Worm (Caenorhabditis elegans) whole organism, early embryonic: Measurements from ENCODE around the gene Y57G11B.3.

Experiments used
- B0310.2 ChIP-seq: sonication (generic microtip); optimal IDR thresholded peaks from 2 replicates; lab custom pipeline; 2016; ENCODE audit warnings: mild to moderate bottlenecking, missing genetic modification characterization, missing compliant biosample characterization
- F13C5.2 ChIP-seq: sonication (generic microtip); optimal IDR thresholded peaks from 2 replicates; lab custom pipeline; 2017; ENCODE audit warnings: mild to moderate bottlenecking, missing genetic modification characterization, inconsistent platforms, missing compliant biosample characterization
- aly-1 ChIP-seq: sonication (generic microtip); optimal IDR thresholded peaks from 2 replicates; lab custom pipeline; 2016; ENCODE audit warnings: missing genetic modification characterization, missing compliant biosample characterization
- ama-1 ChIP-seq: fragments of 150-350 bp; optimal IDR thresholded peaks from 2 replicates; lab custom pipeline; 2014
- ceh-13 ChIP-seq: fragments of 200-800 bp; sonication (Bioruptor generic); optimal IDR thresholded peaks from 2 replicates; lab custom pipeline; 2018; ENCODE audit warnings: mild to moderate bottlenecking, missing genetic modification characterization, missing compliant biosample characterization
- ceh-36 ChIP-seq: sonication (generic microtip); optimal IDR thresholded peaks from 2 replicates; lab custom pipeline; 2016; ENCODE audit warnings: missing genetic modification characterization, inconsistent platforms, missing compliant biosample characterization
- ets-7 ChIP-seq: sonication (generic microtip); optimal IDR thresholded peaks from 2 replicates; lab custom pipeline; 2016; ENCODE audit warnings: missing genotype, missing genetic modification characterization, missing compliant biosample characterization
- flt-1 ChIP-seq: fragments of 200-800 bp; sonication (Bioruptor generic); IDR thresholded peaks from 2 replicates; pipeline ENCODE4 v1.3.6; 2022; ENCODE audit warnings: missing genetic modification characterization, missing compliant biosample characterization
- hmbx-1 ChIP-seq: sonication (generic microtip); optimal IDR thresholded peaks from 2 replicates; lab custom pipeline; 2016; ENCODE audit warnings: mild to moderate bottlenecking, missing genetic modification characterization, missing compliant biosample characterization
- hmg-4 ChIP-seq: fragments of 200-800 bp; sonication (Bioruptor generic); optimal IDR thresholded peaks from 2 replicates; lab custom pipeline; 2018; ENCODE audit warnings: mild to moderate bottlenecking, missing genetic modification characterization, missing compliant biosample characterization
- hnd-1 ChIP-seq: sonication (generic microtip); optimal IDR thresholded peaks from 2 replicates; lab custom pipeline; 2016; ENCODE audit warnings: missing genetic modification characterization, missing compliant biosample characterization
- pes-1 ChIP-seq: fragments of 200-800 bp; sonication (Bioruptor generic); IDR thresholded peaks from 2 replicates; pipeline ENCODE4 v1.3.6; 2022; ENCODE audit warnings: missing genetic modification reagents, missing genetic modification characterization, missing compliant biosample characterization
- scrt-1 ChIP-seq: fragments of 200-800 bp; sonication (Bioruptor generic); IDR thresholded peaks from 2 replicates; pipeline ENCODE4 v1.3.6; 2022; ENCODE audit warnings: missing genetic modification characterization, missing compliant biosample characterization
- sea-1 ChIP-seq: fragments of 200-800 bp; sonication (Bioruptor generic); conservative IDR thresholded peaks from 2 replicates; pipeline ENCODE4 v1.3.6; 2022; ENCODE audit warnings: missing genetic modification characterization, missing compliant biosample characterization
- tbx-11 ChIP-seq: fragments of 200-800 bp; sonication (Bioruptor generic); IDR thresholded peaks from 2 replicates; pipeline ENCODE4 v1.3.6; 2022; ENCODE audit warnings: missing genetic modification characterization, missing compliant biosample characterization
- tbx-37 ChIP-seq: fragments of 200-800 bp; sonication (Bioruptor generic); conservative IDR thresholded peaks from 2 replicates; pipeline ENCODE4 v1.3.6; 2022; ENCODE audit warnings: missing genetic modification reagents, missing genetic modification characterization, missing compliant biosample characterization
- tra-4 ChIP-seq: sonication (generic microtip); optimal IDR thresholded peaks from 2 replicates; lab custom pipeline; 2017; ENCODE audit warnings: missing genetic modification characterization, missing compliant biosample characterization

Y57G11B.3 gene

DNA sequence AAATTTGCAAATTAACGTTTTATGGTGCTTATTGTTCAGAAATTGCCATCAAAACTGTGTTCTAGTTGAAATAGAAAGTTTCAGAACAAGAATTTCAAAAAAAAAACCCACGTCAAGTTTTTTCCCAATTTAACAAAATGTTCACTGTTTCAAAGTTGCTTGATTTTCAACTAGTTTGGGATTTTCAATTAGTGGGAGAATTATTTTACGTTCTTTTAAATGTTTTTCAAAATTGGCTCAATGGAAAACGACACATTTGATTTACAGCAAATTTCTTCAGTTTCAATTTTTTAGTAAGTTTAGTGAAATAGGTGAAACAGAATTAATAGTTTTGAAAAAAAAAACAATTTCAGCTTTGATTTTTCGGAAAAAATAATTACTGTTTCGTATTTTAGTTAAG, 34.4 kb upstream of the Y57G11B.3 start:
- TF ChIP-seq tra-4 (tag; lab: Kevin White, UChicago), result no peak
- no peak for TF ChIP-seq B0310.2 (tag; lab: Kevin White, UChicago)
- TF ChIP-seq ceh-36 (tag; lab: Kevin White, UChicago), result no peak
- TF ChIP-seq tbx-37, result no peak

DNA sequence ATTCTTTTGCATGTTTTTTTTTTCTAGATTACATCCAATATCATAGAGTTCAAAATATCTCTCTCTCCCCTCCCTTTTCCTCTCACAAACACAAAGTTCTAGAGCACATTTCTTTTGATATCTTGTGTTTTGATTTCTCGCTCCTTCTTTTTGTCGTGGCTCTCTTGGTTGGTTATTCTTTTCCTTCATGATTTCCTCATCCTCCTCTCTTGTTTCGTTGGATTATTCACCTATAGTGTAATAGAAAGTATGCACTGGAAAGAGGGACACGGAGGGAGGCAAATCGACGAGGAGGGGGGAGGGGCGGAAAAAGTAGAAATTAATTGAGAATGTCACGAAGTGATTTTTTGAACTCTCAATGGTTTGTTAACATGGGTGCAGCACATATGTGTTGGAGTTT, 32.3 kb upstream of the Y57G11B.3 start:
- no peak for TF ChIP-seq ceh-13 (GFP tag; lab: Kevin White, UChicago)
- no peak for TF ChIP-seq ceh-36 (tag; lab: Kevin White, UChicago)
- no peak for TF ChIP-seq F13C5.2 (tag; lab: Kevin White, UChicago)

DNA sequence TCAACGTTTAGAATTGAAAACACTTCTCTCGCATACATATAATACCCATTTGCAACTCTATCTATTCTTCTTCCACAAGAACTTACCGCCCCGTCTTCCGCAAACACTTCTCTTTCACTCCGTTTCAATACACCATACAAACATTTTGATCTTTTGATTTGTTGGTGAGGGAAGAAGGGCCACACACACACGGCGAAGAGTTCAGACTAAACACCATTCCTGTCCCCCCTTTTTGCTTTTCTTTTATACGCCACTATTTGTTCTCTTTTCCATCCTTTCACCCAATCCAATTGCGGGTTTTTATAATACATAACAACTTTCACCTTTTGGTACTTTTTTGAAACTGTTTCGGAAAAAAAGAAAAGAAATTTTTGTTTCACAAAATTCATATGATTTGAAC, 31.0 kb upstream of the Y57G11B.3 start:
- no peak for TF ChIP-seq hmbx-1 (tag; lab: Kevin White, UChicago)
- TF ChIP-seq flt-1, result no peak
- TF ChIP-seq tbx-37, result no peak
- TF ChIP-seq F13C5.2 (tag; lab: Kevin White, UChicago), result no peak
- TF ChIP-seq ets-7 (tag; lab: Kevin White, UChicago), result no peak
- TF ChIP-seq ama-1 (lab: Kevin White, UChicago), result no peak

DNA sequence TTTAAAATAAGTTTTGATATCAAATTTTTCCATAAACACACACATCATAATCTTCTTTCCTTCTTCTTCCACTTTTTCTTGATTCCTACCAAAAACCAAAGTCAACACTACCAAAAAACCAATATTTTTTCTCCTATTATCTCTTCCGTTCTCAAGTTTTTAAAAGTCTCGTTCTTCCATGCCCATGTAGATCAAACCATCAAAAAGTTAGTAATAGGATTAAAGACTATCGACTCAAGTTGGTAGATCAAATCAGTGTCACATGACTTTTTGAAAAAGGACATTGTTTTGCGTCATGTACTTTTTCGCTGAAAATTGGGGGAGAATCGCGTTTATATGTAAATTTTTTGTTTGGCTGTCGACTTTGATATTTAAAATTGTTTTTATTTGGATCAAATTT, 28.8 kb upstream of the Y57G11B.3 start:
- TF ChIP-seq sea-1 (GFP tag; lab: Robert Waterston, UW), result no peak
- no peak for TF ChIP-seq tbx-37
- no peak for TF ChIP-seq B0310.2 (tag; lab: Kevin White, UChicago)
- no peak for TF ChIP-seq tbx-11 (GFP tag; lab: Robert Waterston, UW)

DNA sequence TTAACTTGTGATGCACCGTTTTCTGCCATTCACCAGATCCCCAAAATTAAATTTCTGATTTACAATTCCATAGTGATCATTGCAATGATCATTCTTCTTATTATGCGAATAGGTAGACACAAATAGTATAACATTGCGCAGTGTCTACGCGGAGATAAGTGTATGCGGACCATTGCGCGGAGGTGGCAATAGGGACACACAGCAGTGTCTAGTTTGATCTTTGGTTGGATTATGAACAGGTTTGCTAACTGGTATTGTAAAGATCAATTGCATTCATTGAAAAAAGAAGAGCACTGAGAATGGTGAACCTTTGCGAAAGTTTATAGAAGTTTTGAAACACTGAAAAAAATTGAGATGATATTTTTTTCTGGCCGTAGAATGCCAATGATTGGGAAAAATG, 25.1 kb upstream of the Y57G11B.3 start:
- no peak for TF ChIP-seq ets-7 (tag; lab: Kevin White, UChicago)
- TF ChIP-seq flt-1, result no peak
- no peak for TF ChIP-seq hmg-4 (GFP tag; lab: Kevin White, UChicago)
- no peak for TF ChIP-seq tbx-11 (GFP tag; lab: Robert Waterston, UW)
- no peak for TF ChIP-seq ceh-13 (GFP tag; lab: Kevin White, UChicago)
- no peak for TF ChIP-seq hnd-1 (tag; lab: Kevin White, UChicago)
- no peak for TF ChIP-seq ama-1 (lab: Kevin White, UChicago)
- no peak for TF ChIP-seq tbx-37
- TF ChIP-seq aly-1 (tag; lab: Kevin White, UChicago), result no peak
- TF ChIP-seq hmbx-1 (tag; lab: Kevin White, UChicago), result no peak
- TF ChIP-seq scrt-1 (GFP tag; lab: Robert Waterston, UW), result no peak
- no peak for TF ChIP-seq ceh-36 (tag; lab: Kevin White, UChicago)
- no peak for TF ChIP-seq sea-1 (GFP tag; lab: Robert Waterston, UW)
- TF ChIP-seq B0310.2 (tag; lab: Kevin White, UChicago), result no peak
- no peak for TF ChIP-seq pes-1
- no peak for TF ChIP-seq F13C5.2 (tag; lab: Kevin White, UChicago)
- TF ChIP-seq tra-4 (tag; lab: Kevin White, UChicago), result no peak

DNA sequence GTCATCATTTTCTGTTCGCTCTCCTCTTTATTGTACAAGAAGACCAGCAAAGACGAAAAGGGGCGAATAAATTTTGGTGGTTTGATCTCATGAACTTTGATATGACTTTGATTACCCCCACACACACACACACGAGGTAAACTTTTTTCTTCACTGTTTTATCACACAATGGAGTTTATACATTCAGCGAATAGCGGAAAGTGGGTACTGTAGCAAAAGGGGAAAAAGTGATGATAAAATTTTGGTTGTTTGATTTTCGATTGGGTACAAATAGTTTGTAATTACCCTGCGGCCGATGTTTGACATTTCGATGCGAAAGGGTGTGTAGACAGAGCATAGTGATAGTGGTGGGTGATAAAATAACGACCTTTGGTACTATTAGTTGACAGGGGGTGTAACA, 20.1 kb upstream of the Y57G11B.3 start:
- TF ChIP-seq ets-7 (tag; lab: Kevin White, UChicago) (no peak), hmg-4 (GFP tag; lab: Kevin White, UChicago) (no peak), hmbx-1 (tag; lab: Kevin White, UChicago) (no peak), flt-1 (no peak), ceh-36 (tag; lab: Kevin White, UChicago) (no peak), B0310.2 (tag; lab: Kevin White, UChicago) (no peak), aly-1 (tag; lab: Kevin White, UChicago) (no peak), hnd-1 (tag; lab: Kevin White, UChicago) (no peak), pes-1 (no peak), ceh-13 (GFP tag; lab: Kevin White, UChicago) (no peak), ama-1 (lab: Kevin White, UChicago) (no peak), scrt-1 (GFP tag; lab: Robert Waterston, UW) (no peak)

DNA sequence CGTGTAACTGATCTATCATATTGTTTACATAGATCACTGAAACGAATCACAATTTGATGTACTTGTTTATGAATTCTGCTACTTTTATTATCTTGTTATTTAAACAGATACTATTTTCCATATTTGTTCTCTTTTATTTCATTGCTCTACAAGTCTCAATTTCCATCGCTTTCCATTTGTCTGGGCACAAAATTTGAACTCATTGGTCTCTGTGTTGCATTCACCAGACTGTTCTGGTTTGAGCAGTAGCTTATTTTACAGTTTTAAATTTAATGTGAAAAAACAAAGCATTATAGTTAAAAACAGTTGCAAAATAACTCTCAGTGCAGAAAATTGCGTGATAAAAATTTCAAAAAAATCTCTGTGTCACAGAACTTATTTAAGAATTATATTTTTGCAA, 13.4 kb upstream of the Y57G11B.3 start:
- TF ChIP-seq ets-7 (tag; lab: Kevin White, UChicago) (no peak), tbx-11 (GFP tag; lab: Robert Waterston, UW) (no peak), ceh-13 (GFP tag; lab: Kevin White, UChicago) (no peak), hmg-4 (GFP tag; lab: Kevin White, UChicago) (no peak), hmbx-1 (tag; lab: Kevin White, UChicago) (no peak), tra-4 (tag; lab: Kevin White, UChicago) (no peak), aly-1 (tag; lab: Kevin White, UChicago) (no peak), ceh-36 (tag; lab: Kevin White, UChicago) (no peak), F13C5.2 (tag; lab: Kevin White, UChicago) (no peak), scrt-1 (GFP tag; lab: Robert Waterston, UW) (no peak), flt-1 (no peak), sea-1 (GFP tag; lab: Robert Waterston, UW) (no peak), ama-1 (lab: Kevin White, UChicago) (no peak), tbx-37 (no peak), pes-1 (no peak), B0310.2 (tag; lab: Kevin White, UChicago) (no peak), hnd-1 (tag; lab: Kevin White, UChicago) (no peak)

DNA sequence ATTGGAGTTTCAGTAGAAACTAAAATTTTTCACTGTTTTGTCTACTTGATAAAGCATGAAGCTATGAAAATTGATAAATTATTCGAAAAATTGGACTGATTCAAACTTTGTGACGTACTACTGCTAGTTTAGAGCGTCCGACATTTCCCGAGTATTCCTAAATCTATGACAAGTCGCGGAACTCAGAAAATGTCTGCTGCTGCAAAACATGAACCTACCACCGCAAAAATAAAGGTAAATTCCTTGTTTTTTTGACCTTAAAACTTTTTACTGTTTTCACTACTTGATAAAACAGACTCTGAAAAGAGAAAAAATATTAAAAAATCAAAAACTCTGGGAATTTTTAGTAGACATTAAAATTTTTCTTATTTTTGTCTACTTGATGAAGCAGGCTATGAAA, 12.6 kb upstream of the Y57G11B.3 start:
- TF ChIP-seq ceh-36 (tag; lab: Kevin White, UChicago), result no peak
- no peak for TF ChIP-seq sea-1 (GFP tag; lab: Robert Waterston, UW)
- no peak for TF ChIP-seq aly-1 (tag; lab: Kevin White, UChicago)
- no peak for TF ChIP-seq B0310.2 (tag; lab: Kevin White, UChicago)
- no peak for TF ChIP-seq tbx-37
